Worm (Caenorhabditis elegans) whole organism, late embryonic: ENCODE results near the gene M01H9.2.

Experiments used
- ahr-1 ChIP-seq: sonication (generic microtip); optimal IDR thresholded peaks from 2 replicates; lab custom pipeline; 2016; ENCODE audit warnings: missing genetic modification characterization, missing compliant biosample characterization
- ceh-48 ChIP-seq: sonication (generic microtip); optimal IDR thresholded peaks from 2 replicates; lab custom pipeline; 2016; ENCODE audit warnings: missing genetic modification characterization, inconsistent platforms, missing compliant biosample characterization
- elt-4 ChIP-seq: sonication (generic microtip); optimal IDR thresholded peaks from 2 replicates; lab custom pipeline; 2016; ENCODE audit warnings: missing genetic modification characterization, missing compliant biosample characterization
- hlh-13 ChIP-seq: fragments of 200-800 bp; sonication (Bioruptor generic); optimal IDR thresholded peaks from 2 replicates; lab custom pipeline; 2018; ENCODE audit warnings: mild to moderate bottlenecking, missing genetic modification characterization, missing compliant biosample characterization
- nhr-11 ChIP-seq: fragments of 150-350 bp; optimal IDR thresholded peaks from 2 replicates; lab custom pipeline; 2014; ENCODE audit warnings: missing biosample characterization, missing genetic modification characterization
- pha-4 ChIP-seq: fragments of 150-350 bp; optimal IDR thresholded peaks from 2 replicates; lab custom pipeline; 2018; ENCODE audit warnings: missing biosample characterization, missing genetic modification reagents, missing genetic modification characterization
- rnt-1 ChIP-seq: sonication (generic microtip); optimal IDR thresholded peaks from 2 replicates; lab custom pipeline; 2016; ENCODE audit warnings: missing genetic modification characterization, missing compliant biosample characterization
- unc-55 ChIP-seq: sonication (generic microtip); optimal IDR thresholded peaks from 2 replicates; lab custom pipeline; 2017; ENCODE audit warnings: missing biosample characterization, missing genetic modification reagents, missing genetic modification characterization

DNA sequence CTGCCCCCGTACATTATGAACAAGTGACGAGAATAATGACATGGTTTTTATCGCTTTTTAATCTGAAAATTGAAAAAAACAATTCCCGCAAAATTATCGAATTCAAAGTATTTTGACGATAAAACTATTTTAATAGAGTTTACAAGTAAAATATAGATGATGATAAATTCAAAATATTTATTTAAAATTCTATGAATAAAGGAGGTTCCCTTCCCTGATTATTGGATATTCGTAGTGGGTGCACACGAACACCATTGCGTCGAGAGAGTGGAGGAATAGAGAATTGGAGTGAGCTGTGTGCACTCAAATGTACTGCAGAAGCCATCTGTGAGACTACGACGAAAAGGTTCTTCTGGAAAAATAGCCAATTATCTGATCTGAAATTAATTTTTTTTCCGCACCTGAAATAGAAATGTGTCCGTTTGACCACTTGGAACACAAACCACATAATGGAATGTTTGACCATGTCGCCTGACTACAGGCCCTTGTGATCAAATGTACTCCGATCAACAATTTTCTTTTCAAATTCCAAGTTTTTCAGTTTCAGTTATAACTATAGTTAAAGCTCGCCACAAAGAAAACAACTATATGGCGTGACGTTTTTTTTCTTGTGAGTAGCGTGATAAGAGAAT is 48.3 kb upstream of the M01H9.2 start, which contains the start of the genes rfth-1 and ZK180.8:
- TF ChIP-seq unc-55 (GFP tag; lab: Kevin White, UChicago) = no peak
- no peak for TF ChIP-seq elt-4 (tag; lab: Kevin White, UChicago)
- TF ChIP-seq nhr-11 (tag; lab: Kevin White, UChicago) = no peak
- no peak for TF ChIP-seq ceh-48 (tag; lab: Kevin White, UChicago)
- TF ChIP-seq ahr-1 = no peak
- TF ChIP-seq pha-4 (tag; lab: Kevin White, UChicago) = no peak
- TF ChIP-seq rnt-1 (tag; lab: Kevin White, UChicago) = no peak
- no peak for TF ChIP-seq hlh-13 (GFP tag; lab: Kevin White, UChicago)
